Worm (Caenorhabditis elegans) whole organism, L3 larva: ENCODE measurements around the gene Y19D10B.6.
A peak's percentile ranks its signal among the peaks of the same experiment; 100 is the strongest.

Source experiments
- R02D3.7 ChIP-seq: fragments of 150-350 bp; optimal IDR thresholded peaks from 2 replicates; lab custom pipeline; 2014; ENCODE audit warnings: missing biosample characterization, missing genetic modification characterization
- ama-1 ChIP-seq: fragments of 150-350 bp; optimal IDR thresholded peaks from 2 replicates; lab custom pipeline; 2018
- ceh-82 ChIP-seq: fragments of 150-350 bp; optimal IDR thresholded peaks from 2 replicates; lab custom pipeline; 2014; ENCODE audit warnings: missing biosample characterization, missing genetic modification characterization
- ceh-9 ChIP-seq: sonication (generic microtip); optimal IDR thresholded peaks from 2 replicates; lab custom pipeline; 2018; ENCODE audit warnings: missing biosample characterization, missing genetic modification characterization
- egl-27 ChIP-seq: sonication (generic microtip); optimal IDR thresholded peaks from 4 replicates; lab custom pipeline; 2017; ENCODE audit warnings: missing biosample characterization, missing genetic modification reagents, missing genetic modification characterization
- egl-5 ChIP-seq: fragments of 150-350 bp; optimal IDR thresholded peaks from 2 replicates; lab custom pipeline; 2017; ENCODE audit warnings: missing biosample characterization, missing genetic modification reagents, missing genetic modification characterization, inconsistent platforms
- elt-2 ChIP-seq: sonication (generic microtip); optimal IDR thresholded peaks from 2 replicates; lab custom pipeline; 2016; ENCODE audit warnings: missing genetic modification reagents, mild to moderate bottlenecking, missing genetic modification characterization, missing compliant biosample characterization
- eor-1 ChIP-seq, 2 experiments: fragments of 150-350 bp; optimal IDR thresholded peaks; 2 replicates each; lab custom pipeline; 2014 to 2018; ENCODE audit warnings: missing biosample characterization in 2 of 2, missing genetic modification characterization in 2 of 2
- fkh-10 ChIP-seq: sonication (generic microtip); optimal IDR thresholded peaks from 2 replicates; lab custom pipeline; 2017; ENCODE audit warnings: missing biosample characterization, missing genetic modification reagents, missing genetic modification characterization
- fos-1 ChIP-seq: fragments of 150-350 bp; optimal IDR thresholded peaks from 2 replicates; lab custom pipeline; 2014; ENCODE audit warnings: missing biosample characterization, missing genetic modification characterization
- hmg-11 ChIP-seq: sonication (generic microtip); optimal IDR thresholded peaks from 2 replicates; lab custom pipeline; 2016; ENCODE audit warnings: missing genetic modification characterization, missing compliant biosample characterization
- jun-1 ChIP-seq: fragments of 150-350 bp; optimal IDR thresholded peaks from 2 replicates; lab custom pipeline; 2014; ENCODE audit warnings: missing biosample characterization, missing genetic modification reagents, missing genetic modification characterization
- lin-39 ChIP-seq: fragments of 150-350 bp; optimal IDR thresholded peaks from 2 replicates; lab custom pipeline; 2018; ENCODE audit warnings: missing biosample characterization, missing genetic modification reagents, missing genetic modification characterization
- mdl-1 ChIP-seq: fragments of 150-350 bp; optimal IDR thresholded peaks from 2 replicates; lab custom pipeline; 2014; ENCODE audit warnings: missing biosample characterization, missing genetic modification characterization
- mml-1 ChIP-seq: fragments of 150-350 bp; sonication (generic microtip); optimal IDR thresholded peaks from 3 replicates; lab custom pipeline; 2014; ENCODE audit warnings: missing biosample characterization, missing genetic modification characterization
- nfya-1 ChIP-seq: sonication (generic microtip); optimal IDR thresholded peaks from 2 replicates; lab custom pipeline; 2017; ENCODE audit warnings: missing genetic modification characterization, mild to moderate bottlenecking, missing compliant biosample characterization, antibody characterized with exemption, moderate library complexity; ENCODE audit not compliant: insufficient read depth
- nhr-11 ChIP-seq: fragments of 150-350 bp; optimal IDR thresholded peaks from 2 replicates; lab custom pipeline; 2014; ENCODE audit warnings: missing biosample characterization, missing genetic modification characterization
- nhr-12 ChIP-seq: fragments of 150-350 bp; optimal IDR thresholded peaks from 2 replicates; lab custom pipeline; 2014; ENCODE audit warnings: missing biosample characterization, missing genetic modification characterization
- nhr-23 ChIP-seq: fragments of 150-350 bp; optimal IDR thresholded peaks from 2 replicates; lab custom pipeline; 2014; ENCODE audit warnings: missing biosample characterization, missing genetic modification reagents, missing genetic modification characterization
- nhr-25 ChIP-seq: sonication (generic microtip); optimal IDR thresholded peaks from 2 replicates; lab custom pipeline; 2017; ENCODE audit warnings: missing biosample characterization, missing genetic modification characterization
- nhr-28 ChIP-seq: fragments of 150-350 bp; optimal IDR thresholded peaks from 2 replicates; lab custom pipeline; 2014; ENCODE audit warnings: missing biosample characterization, missing genetic modification characterization
- nhr-43 ChIP-seq: sonication (generic microtip); optimal IDR thresholded peaks from 2 replicates; lab custom pipeline; 2016; ENCODE audit warnings: mild to moderate bottlenecking, missing genetic modification characterization, missing compliant biosample characterization; ENCODE audit not compliant: poor library complexity, severe bottlenecking
- nhr-67 ChIP-seq: fragments of 150-350 bp; optimal IDR thresholded peaks from 2 replicates; lab custom pipeline; 2014; ENCODE audit warnings: missing biosample characterization, missing genetic modification characterization
- nhr-76 ChIP-seq: fragments of 150-350 bp; sonication (generic microtip); optimal IDR thresholded peaks from 5 replicates; lab custom pipeline; 2014; ENCODE audit warnings: missing biosample characterization, missing genetic modification characterization
- nhr-77 ChIP-seq: fragments of 150-350 bp; optimal IDR thresholded peaks from 2 replicates; lab custom pipeline; 2014; ENCODE audit warnings: missing biosample characterization, missing genetic modification characterization
- pha-4 ChIP-seq: fragments of 150-350 bp; optimal IDR thresholded peaks from 2 replicates; lab custom pipeline; 2014; ENCODE audit warnings: missing biosample characterization, missing genetic modification reagents, missing genetic modification characterization
- pqm-1 ChIP-seq: fragments of 150-350 bp; optimal IDR thresholded peaks from 2 replicates; lab custom pipeline; 2017; ENCODE audit warnings: missing biosample characterization, missing genetic modification characterization, inconsistent platforms
- sea-2 ChIP-seq: fragments of 150-350 bp; sonication (generic microtip); optimal IDR thresholded peaks from 4 replicates; lab custom pipeline; 2014; ENCODE audit warnings: missing biosample characterization, missing genetic modification reagents, missing genetic modification characterization
- skn-1 ChIP-seq: fragments of 150-350 bp; optimal IDR thresholded peaks from 2 replicates; lab custom pipeline; 2014; ENCODE audit warnings: missing biosample characterization, missing genetic modification characterization
- snpc-4 ChIP-seq: fragments of 150-350 bp; optimal IDR thresholded peaks from 2 replicates; lab custom pipeline; 2014; ENCODE audit warnings: missing biosample characterization, missing genetic modification characterization
- tbx-2 ChIP-seq: sonication (generic microtip); optimal IDR thresholded peaks from 2 replicates; lab custom pipeline; 2016; ENCODE audit warnings: mild to moderate bottlenecking, missing genetic modification characterization, missing compliant biosample characterization
- zag-1 ChIP-seq: fragments of 150-350 bp; optimal IDR thresholded peaks from 2 replicates; lab custom pipeline; 2014; ENCODE audit warnings: missing biosample characterization, missing genetic modification characterization
- ztf-11 ChIP-seq: fragments of 150-350 bp; optimal IDR thresholded peaks from 2 replicates; lab custom pipeline; 2014; ENCODE audit warnings: missing biosample characterization, missing genetic modification characterization

The Y19D10B.6 gene

DNA sequence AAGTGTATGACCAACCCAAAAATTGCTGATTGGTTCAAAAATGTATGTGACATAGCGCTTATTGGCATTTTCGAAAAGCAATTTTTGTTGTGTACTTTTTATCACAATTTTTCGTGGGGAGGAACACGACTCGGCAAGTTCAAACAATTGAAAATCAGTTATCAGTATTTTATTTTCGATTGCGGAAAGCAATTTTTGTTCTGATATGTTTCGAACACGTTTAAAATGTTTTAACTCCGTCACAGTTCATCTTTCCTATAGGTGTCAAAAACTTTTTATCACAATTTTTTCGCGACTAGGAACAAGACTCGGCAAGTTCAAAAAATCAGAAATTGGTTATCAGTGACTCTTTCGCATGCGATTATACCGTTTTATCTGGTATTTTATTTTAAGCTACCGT lies 12.7 kb downstream of the Y19D10B.6 start:
- TF ChIP-seq hmg-11 (tag; lab: Kevin White, UChicago) (no peak), ceh-9 (no peak), pqm-1 (peak; percentile 44), nhr-12 (tag; lab: Kevin White, UChicago) (no peak), ama-1 (lab: Kevin White, UChicago) (no peak), elt-2 (tag; lab: Kevin White, UChicago) (peak; percentile 99), jun-1 (peak; percentile 46), nhr-43 (no peak)

DNA sequence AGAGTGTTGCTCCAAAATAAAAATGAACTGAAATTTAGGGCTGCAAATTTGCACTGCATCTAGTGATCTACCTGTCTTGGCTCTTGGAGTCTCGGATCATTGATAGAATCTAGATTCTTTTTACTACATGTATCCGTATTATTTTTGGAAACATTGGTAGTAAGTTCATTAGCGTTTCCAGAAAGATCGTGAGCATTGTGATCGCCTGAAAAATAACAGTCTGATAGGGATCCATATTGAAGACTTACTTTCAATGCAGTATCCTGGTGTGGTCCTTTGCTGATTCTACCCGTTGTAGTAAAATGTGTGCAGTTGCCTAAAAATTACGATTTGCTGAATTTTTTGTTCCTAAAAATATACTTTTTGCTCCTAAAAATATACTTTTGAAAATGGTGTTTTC lies 14.5 kb downstream of the Y19D10B.6 start:
- TF ChIP-seq snpc-4 (tag; lab: Kevin White, UChicago): no peak
- TF ChIP-seq nhr-11: no peak
- TF ChIP-seq nhr-67 (tag; lab: Kevin White, UChicago): no peak
- TF ChIP-seq nhr-76 (tag; lab: Kevin White, UChicago): no peak

DNA sequence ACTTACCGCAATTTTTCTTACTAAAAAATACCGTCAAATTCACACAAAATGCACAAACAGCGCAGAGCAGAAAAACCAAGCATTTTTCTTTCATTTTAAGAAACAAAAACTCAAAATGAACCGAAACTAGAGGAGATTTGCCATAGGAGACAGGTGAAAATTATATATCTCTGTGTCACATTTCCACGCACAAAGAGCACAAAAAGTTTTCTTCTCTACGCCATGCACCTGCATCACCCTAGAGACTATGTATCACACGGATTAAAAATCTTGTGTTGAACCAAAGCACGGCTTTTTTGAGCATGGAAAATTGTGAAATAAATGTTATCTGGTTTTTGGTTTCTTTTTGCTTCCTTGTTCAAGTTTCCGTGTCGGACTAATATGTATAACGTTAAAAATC lies 17.1 kb downstream of the Y19D10B.6 start, which contains the start of gene irld-15:
TSS of gene irld-15 (minus strand) at position 101 of the 400 bp plus-strand sequence.
- TF ChIP-seq hmg-11 (tag; lab: Kevin White, UChicago) (no peak), jun-1 (no peak), elt-2 (tag; lab: Kevin White, UChicago) (no peak), zag-1 (tag; lab: Kevin White, UChicago) (no peak), nhr-28 (no peak), egl-5 (tag; lab: Kevin White, UChicago) (no peak), pha-4 (tag; lab: Kevin White, UChicago) (no peak)

DNA sequence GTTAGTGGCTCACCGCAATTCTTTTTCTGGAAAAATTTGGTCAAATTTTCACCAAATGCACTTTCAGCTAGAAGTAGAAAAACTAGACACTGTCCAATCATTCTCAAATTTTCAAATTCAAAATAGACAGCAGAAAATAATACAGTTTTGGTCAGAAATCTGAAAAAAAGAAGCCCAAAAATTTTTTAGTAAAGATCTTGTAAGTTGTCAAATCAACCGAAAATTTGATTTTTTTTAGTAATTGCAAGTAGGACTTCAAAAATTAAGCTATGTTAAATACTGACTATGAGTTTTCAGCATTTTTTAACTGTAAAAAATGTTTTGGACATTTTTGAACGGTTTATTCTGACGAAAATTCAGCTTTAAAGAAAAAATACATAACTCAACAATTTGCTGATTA lies 20.0 kb downstream of the Y19D10B.6 start, which contains the start of gene Y19D10B.8:
TSS of gene Y19D10B.8 (minus strand) at position 101 of the 400 bp plus-strand sequence.
- TF ChIP-seq nhr-23 (tag; lab: Kevin White, UChicago): no peak
- no peak for TF ChIP-seq skn-1 (tag; lab: Kevin White, UChicago)
- no peak for TF ChIP-seq nhr-11
- TF ChIP-seq nhr-28: no peak
- no peak for TF ChIP-seq nfya-1 (tag; lab: Kevin White, UChicago)
- TF ChIP-seq ztf-11 (tag; lab: Kevin White, UChicago): no peak
- TF ChIP-seq nhr-25 (tag; lab: Kevin White, UChicago): no peak
- TF ChIP-seq, all 47 proteins: peak for 0

DNA sequence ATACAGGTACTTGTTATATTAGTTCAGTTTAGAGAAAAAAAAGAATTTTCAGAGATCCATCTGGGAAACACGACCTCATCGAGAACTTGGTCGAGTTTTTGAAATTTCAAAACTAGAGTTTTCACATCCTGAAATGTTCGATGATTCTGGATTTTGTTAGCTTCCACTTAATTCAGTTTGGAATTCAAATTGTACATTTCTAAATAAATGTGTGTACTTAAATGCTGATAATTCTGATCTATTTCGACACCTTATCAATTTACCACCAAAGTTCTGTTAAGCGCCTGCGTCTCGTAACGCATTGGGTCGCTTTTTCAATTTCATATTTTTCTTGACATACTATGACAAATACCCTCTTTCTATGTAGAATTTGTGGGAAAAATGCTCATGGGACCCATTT lies 26.3 kb downstream of the Y19D10B.6 start, which contains the start of gene nhr-226:
TSS of gene nhr-226 (plus strand) at position 301 of the 400 bp plus-strand sequence.
- TF ChIP-seq pqm-1: peak; percentile 31
- TF ChIP-seq elt-2 (tag; lab: Kevin White, UChicago): peak; percentile 44
- no peak for TF ChIP-seq tbx-2

DNA sequence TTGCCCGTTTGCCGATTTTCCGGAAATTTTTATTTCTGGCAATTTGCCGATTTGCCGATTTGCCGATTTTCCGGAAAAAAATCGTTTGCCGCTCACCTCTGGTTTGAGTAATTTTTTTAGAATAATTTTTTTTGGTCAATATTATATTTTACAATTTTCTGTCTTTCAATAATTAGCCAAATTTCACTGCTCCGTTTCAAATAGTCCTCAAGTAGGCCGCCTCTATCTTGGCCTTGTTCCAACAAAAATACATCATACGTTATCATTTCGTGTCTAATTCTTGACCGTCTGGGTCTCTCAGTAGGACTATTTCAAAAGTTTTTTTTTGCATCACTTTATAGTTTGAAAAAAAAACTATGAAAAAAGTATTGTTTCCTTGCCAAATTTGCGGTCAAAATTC lies 28.7 kb downstream of the Y19D10B.6 start, which contains the start of gene nhr-115:
TSS of gene nhr-115 (plus strand) at position 301 of the 400 bp plus-strand sequence.
- TF ChIP-seq elt-2 (tag; lab: Kevin White, UChicago): peak; percentile 37
- no peak for TF ChIP-seq fos-1
- TF ChIP-seq, all 47 proteins: peak for 1

DNA sequence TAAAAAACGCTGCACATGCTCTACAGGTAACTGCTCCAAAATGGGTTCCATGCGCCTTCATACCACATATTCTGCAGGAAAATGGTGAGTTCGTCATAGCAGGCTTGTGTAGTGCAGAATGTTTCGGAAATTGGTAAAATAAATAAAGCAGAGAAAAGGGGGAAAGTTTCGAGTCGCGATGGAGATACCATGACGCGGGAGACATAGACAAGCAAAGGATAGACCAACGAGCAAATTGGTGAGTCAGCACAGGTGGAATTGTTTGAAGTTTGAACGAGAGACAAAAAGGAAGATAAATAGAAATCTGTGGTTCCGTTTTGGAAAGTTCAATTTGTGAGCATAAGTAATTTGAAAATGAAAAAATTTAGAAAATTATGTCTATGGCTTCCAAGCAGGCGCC lies 30.6 kb downstream of the Y19D10B.6 start, which contains the start of gene nhr-225:
TSS of gene nhr-225 (minus strand) at position 146 of the 400 bp plus-strand sequence.
- TF ChIP-seq jun-1 (no peak), pha-4 (tag; lab: Kevin White, UChicago) (peak; percentile 76)

DNA sequence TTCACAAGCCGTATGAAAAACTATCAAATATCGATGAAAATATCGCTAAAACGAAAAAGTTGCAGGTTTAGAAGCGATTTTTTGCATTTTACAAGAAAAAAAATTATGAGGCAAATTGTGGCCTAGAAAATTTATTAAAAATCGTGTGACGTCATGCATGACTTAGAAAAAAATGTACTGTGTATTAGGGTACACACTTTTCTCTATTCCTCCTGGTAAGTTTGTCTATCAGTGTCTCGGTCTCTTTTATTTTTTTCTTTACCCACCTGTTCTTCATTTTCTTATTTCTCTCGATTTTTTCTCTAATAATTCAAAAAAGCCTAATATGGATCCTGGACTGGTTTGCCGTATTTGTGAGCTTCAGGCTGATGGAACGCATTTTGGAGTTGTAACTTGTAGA lies 35.8 kb downstream of the Y19D10B.6 start, which contains the start of gene nhr-227:
TSS of gene nhr-227 (plus strand) at position 326 of the 400 bp plus-strand sequence.
- no peak for TF ChIP-seq jun-1
- TF ChIP-seq nhr-23 (tag; lab: Kevin White, UChicago): no peak
- TF ChIP-seq nhr-77: no peak
- TF ChIP-seq pha-4 (tag; lab: Kevin White, UChicago): peak; percentile 15
- TF ChIP-seq mdl-1 (tag; lab: Kevin White, UChicago): no peak
- TF ChIP-seq nhr-11: no peak

DNA sequence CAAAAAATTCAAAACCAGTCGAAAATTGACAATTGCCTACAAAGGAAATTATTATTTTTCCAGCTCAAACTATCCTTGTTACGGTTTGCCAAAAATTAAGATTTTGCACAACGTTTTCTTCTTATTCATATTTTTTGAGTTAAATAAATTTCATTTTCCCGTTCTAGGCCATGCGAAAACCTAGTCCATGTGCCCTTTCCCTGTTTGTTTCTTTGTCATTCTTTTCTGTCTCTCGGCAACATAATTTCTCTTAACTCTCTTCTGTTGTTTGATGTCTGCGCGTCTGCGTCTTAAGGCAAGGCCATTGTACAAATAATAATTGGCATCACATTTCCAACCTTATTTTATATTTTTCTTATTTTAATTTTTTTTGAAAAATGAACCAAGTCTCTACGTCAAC lies 39.4 kb downstream of the Y19D10B.6 start, which contains the start of gene nhr-228:
TSS of gene nhr-228 (plus strand) at position 261 of the 400 bp plus-strand sequence.
- TF ChIP-seq sea-2 (GFP tag; lab: Kevin White, UChicago) (no peak), hmg-11 (tag; lab: Kevin White, UChicago) (peak; percentile 66), nhr-12 (tag; lab: Kevin White, UChicago) (no peak), mml-1 (tag; lab: Kevin White, UChicago) (no peak), nhr-23 (tag; lab: Kevin White, UChicago) (peak; percentile 46), ztf-11 (tag; lab: Kevin White, UChicago) (no peak), nhr-76 (tag; lab: Kevin White, UChicago) (no peak), eor-1 (tag; optimal IDR thresholded peaks at IDR 0.05; lab: Kevin White, UChicago) (no peak), egl-5 (tag; lab: Kevin White, UChicago) (no peak), elt-2 (tag; lab: Kevin White, UChicago) (peak; percentile 29), pha-4 (tag; lab: Kevin White, UChicago) (peak; percentile 91), egl-27 (tag; lab: Kevin White, UChicago) (no peak), nhr-28 (no peak), fkh-10 (GFP tag; lab: Kevin White, UChicago) (no peak), jun-1 (peak; percentile 22), ceh-82 (no peak), mdl-1 (tag; lab: Kevin White, UChicago) (no peak), lin-39 (tag; lab: Kevin White, UChicago) (no peak), nfya-1 (tag; lab: Kevin White, UChicago) (peak; percentile 54), skn-1 (tag; lab: Kevin White, UChicago) (peak; percentile 84), zag-1 (tag; lab: Kevin White, UChicago) (no peak), R02D3.7 (tag; lab: Kevin White, UChicago) (no peak)
